ENCODE assay signal across 1 fruit fly cellular context in genomic region chrX:19666991-19667409, dm6.
TF ChIP-seq lines count a peak whose summit lies in the region.

Gene Zw, plus strand, starts transcription at chrX:19667252.

TF ChIP-seq in whole organism, embryonic, 481 proteins besides CTCF, POLR2A, EP300 and RAD21 (continued from another document and continues in another):
- TF ChIP-seq Lim3 (GFP tag; IDR thresholded peaks at IDR 0.05; lab: Robert Waterston, UW) = no peak
- TF ChIP-seq CG4282 (GFP tag; optimal IDR thresholded peaks at IDR 0.05; lab: Kevin White, UChicago) = no peak
- peak; percentile 29 for TF ChIP-seq CG33557 (GFP tag; optimal IDR thresholded peaks at IDR 0.05; lab: Kevin White, UChicago)
- no peak for TF ChIP-seq Oaz (GFP tag; IDR thresholded peaks at IDR 0.05; lab: Robert Waterston, UW)
- TF ChIP-seq CG8478 (optimal IDR thresholded peaks at IDR 0.05; lab: Kevin White, UChicago) = no peak
- peak; percentile 33 for TF ChIP-seq Oli (tag; optimal IDR thresholded peaks at IDR 0.05; lab: Kevin White, UChicago)
- TF ChIP-seq bab2 (GFP tag; optimal IDR thresholded peaks at IDR 0.05; lab: Kevin White, UChicago) = peak; percentile 32
- no peak for TF ChIP-seq yki (optimal IDR thresholded peaks at IDR 0.05; lab: Kevin White, UChicago)
- no peak for TF ChIP-seq C15 (GFP tag; IDR thresholded peaks at IDR 0.05; lab: Robert Waterston, UW)
- TF ChIP-seq crp (GFP tag; optimal IDR thresholded peaks at IDR 0.05; lab: Kevin White, UChicago) = peak in 1 of 2 experiments; percentile 70
- no peak for TF ChIP-seq ftz-f1 (GFP tag; optimal IDR thresholded peaks at IDR 0.05; lab: Kevin White, UChicago)
- TF ChIP-seq dmrt99B (tag; optimal IDR thresholded peaks at IDR 0.05; lab: Kevin White, UChicago) = peak; percentile 40
- no peak for TF ChIP-seq CG7963 (GFP tag; IDR thresholded peaks at IDR 0.05; lab: Robert Waterston, UW; ENCODE audit: partially characterized antibody)
- TF ChIP-seq cg (GFP tag; optimal IDR thresholded peaks at IDR 0.05; lab: Kevin White, UChicago) = peak; percentile 28
- peak; percentile 25 for TF ChIP-seq fd96Cb (tag; optimal IDR thresholded peaks at IDR 0.05; lab: Kevin White, UChicago)
- no peak for TF ChIP-seq Dref (GFP tag; IDR thresholded peaks at IDR 0.05; lab: Robert Waterston, UW)
- TF ChIP-seq HmgZ (tag; optimal IDR thresholded peaks at IDR 0.05; lab: Kevin White, UChicago) = peak; percentile 62
- peak; percentile 5 for TF ChIP-seq dm (GFP tag; optimal IDR thresholded peaks at IDR 0.05; lab: Kevin White, UChicago)
- no peak for TF ChIP-seq fd64A (GFP tag; optimal IDR thresholded peaks at IDR 0.05; lab: Kevin White, UChicago)
- peak; percentile 19 for TF ChIP-seq pum (GFP tag; optimal IDR thresholded peaks at IDR 0.05; lab: Kevin White, UChicago)
- peak; percentile 67 for TF ChIP-seq sob (GFP tag; IDR thresholded peaks at IDR 0.05; lab: Robert Waterston, UW)
- TF ChIP-seq ara (GFP tag; IDR thresholded peaks at IDR 0.05; lab: Robert Waterston, UW) = peak; percentile 36; the same call in 1 of the 2 replicates
- TF ChIP-seq CG32532 (GFP tag; IDR thresholded peaks at IDR 0.05; lab: Robert Waterston, UW) = peak; percentile 80
- no peak for TF ChIP-seq CHES-1-like (GFP tag; optimal IDR thresholded peaks at IDR 0.05; lab: Kevin White, UChicago)
- no peak for TF ChIP-seq gfzf (GFP tag; optimal IDR thresholded peaks at IDR 0.05; lab: Kevin White, UChicago)
- TF ChIP-seq CG1602 (GFP tag; optimal IDR thresholded peaks at IDR 0.05; lab: Kevin White, UChicago) = peak; percentile 25
- no peak for TF ChIP-seq slou (GFP tag; optimal IDR thresholded peaks at IDR 0.05; lab: Kevin White, UChicago)
- no peak for TF ChIP-seq tio (GFP tag; optimal IDR thresholded peaks at IDR 0.05; lab: Kevin White, UChicago)
- TF ChIP-seq sens-2 (GFP tag; IDR thresholded peaks at IDR 0.05; lab: Robert Waterston, UW) = no peak
- TF ChIP-seq CG14965 (GFP tag; optimal IDR thresholded peaks at IDR 0.05; lab: Kevin White, UChicago; ENCODE audit: borderline replicate concordance) = no peak
- no peak for TF ChIP-seq YL-1 (GFP tag; optimal IDR thresholded peaks at IDR 0.05; lab: Kevin White, UChicago)
- TF ChIP-seq CG6654 (GFP tag; optimal IDR thresholded peaks at IDR 0.05; lab: Kevin White, UChicago) = no peak
- TF ChIP-seq CG10267 (tag; optimal IDR thresholded peaks at IDR 0.05; lab: Kevin White, UChicago) = no peak
- TF ChIP-seq CG4404 (GFP tag; IDR thresholded peaks at IDR 0.05; lab: Robert Waterston, UW) = peak; percentile 50
- TF ChIP-seq stwl (tag; optimal IDR thresholded peaks at IDR 0.05; lab: Kevin White, UChicago) = no peak
- TF ChIP-seq repo (GFP tag; optimal IDR thresholded peaks at IDR 0.05; lab: Kevin White, UChicago) = no peak
- TF ChIP-seq CG2678 (tag; optimal IDR thresholded peaks at IDR 0.05; lab: Kevin White, UChicago) = peak; percentile 57
- TF ChIP-seq zfh1 (GFP tag; IDR thresholded peaks at IDR 0.05; lab: Robert Waterston, UW) = peak; percentile 62; the same call in 2 of the 3 replicates
- TF ChIP-seq jumu (GFP tag; optimal IDR thresholded peaks at IDR 0.05; lab: Kevin White, UChicago) = no peak
- TF ChIP-seq CG18619 (GFP tag; optimal IDR thresholded peaks at IDR 0.05; lab: Kevin White, UChicago) = peak; percentile 16
- TF ChIP-seq E2f1 (GFP tag; IDR thresholded peaks at IDR 0.05; lab: Robert Waterston, UW) = peak; percentile 38; the same call in 1 of the 2 replicates
- TF ChIP-seq CG17361 (GFP tag; IDR thresholded peaks at IDR 0.05; lab: Robert Waterston, UW) = peak; percentile 53; the same call in 2 of the 3 replicates
- peak; percentile 13 for TF ChIP-seq CG8944 (GFP tag; optimal IDR thresholded peaks at IDR 0.05; lab: Kevin White, UChicago)
- TF ChIP-seq BEAF-32 (GFP tag; optimal IDR thresholded peaks at IDR 0.05; lab: Kevin White, UChicago) = no peak
- no peak for TF ChIP-seq CG11695 (GFP tag; IDR thresholded peaks at IDR 0.05; lab: Robert Waterston, UW)
- TF ChIP-seq caup (GFP tag; optimal IDR thresholded peaks at IDR 0.05; lab: Kevin White, UChicago; ENCODE audit: severe bottlenecking) = peak; percentile 9
- no peak for TF ChIP-seq CG2116 (GFP tag; optimal IDR thresholded peaks at IDR 0.05; lab: Kevin White, UChicago)
- TF ChIP-seq sd (tag; optimal IDR thresholded peaks at IDR 0.05; lab: Kevin White, UChicago) = no peak
- TF ChIP-seq CG10366 (GFP tag; IDR thresholded peaks at IDR 0.05; lab: Robert Waterston, UW) = peak; percentile 52
- peak; percentile 19 for TF ChIP-seq CG5245 (GFP tag; optimal IDR thresholded peaks at IDR 0.05; lab: Kevin White, UChicago)
- TF ChIP-seq Six4 (GFP tag; optimal IDR thresholded peaks at IDR 0.05; lab: Kevin White, UChicago) = no peak
- TF ChIP-seq CG15601 (tag; optimal IDR thresholded peaks at IDR 0.05; lab: Kevin White, UChicago) = no peak
- peak; percentile 36 for TF ChIP-seq CG12744 (GFP tag; optimal IDR thresholded peaks at IDR 0.05; lab: Kevin White, UChicago)
- TF ChIP-seq CG10147 (GFP tag; optimal IDR thresholded peaks at IDR 0.05; lab: Kevin White, UChicago) = no peak
- TF ChIP-seq sima (GFP tag; optimal IDR thresholded peaks at IDR 0.05; lab: Kevin White, UChicago) = no peak
- peak; percentile 50 for TF ChIP-seq CG9817 (tag; optimal IDR thresholded peaks at IDR 0.05; lab: Kevin White, UChicago)
- TF ChIP-seq CG2712 (tag; optimal IDR thresholded peaks at IDR 0.05; lab: Kevin White, UChicago) = peak; percentile 52
- TF ChIP-seq tup (GFP tag; optimal IDR thresholded peaks at IDR 0.05; lab: Kevin White, UChicago) = no peak
- no peak for TF ChIP-seq CG17802 (tag; optimal IDR thresholded peaks at IDR 0.05; lab: Kevin White, UChicago)
- no peak for TF ChIP-seq CG12942 (GFP tag; optimal IDR thresholded peaks at IDR 0.05; lab: Kevin White, UChicago)
- no peak for TF ChIP-seq CG17568 (GFP tag; optimal IDR thresholded peaks at IDR 0.05; lab: Kevin White, UChicago)
- no peak for TF ChIP-seq CG3995 (GFP tag; optimal IDR thresholded peaks at IDR 0.05; lab: Kevin White, UChicago)
- no peak for TF ChIP-seq CG2875 (GFP tag; optimal IDR thresholded peaks at IDR 0.05; lab: Kevin White, UChicago)
- TF ChIP-seq CG13775 (GFP tag; optimal IDR thresholded peaks at IDR 0.05; lab: Kevin White, UChicago) = no peak
- peak; percentile 51 for TF ChIP-seq CG15696 (tag; optimal IDR thresholded peaks at IDR 0.05; lab: Kevin White, UChicago)
- peak; percentile 61 for TF ChIP-seq bbx (GFP tag; IDR thresholded peaks at IDR 0.05; lab: Robert Waterston, UW; ENCODE audit: partially characterized antibody)
- TF ChIP-seq grn (GFP tag; optimal IDR thresholded peaks at IDR 0.05; lab: Kevin White, UChicago) = no peak
- TF ChIP-seq al (GFP tag; IDR thresholded peaks at IDR 0.05; lab: Robert Waterston, UW) = peak; percentile 46; the same call in 1 of the 2 replicates
- TF ChIP-seq so (GFP tag; IDR thresholded peaks at IDR 0.05; lab: Robert Waterston, UW) = 0 out of 3 replicates have a peak, but pooled peaks have one; percentile 37
- TF ChIP-seq Mes4 (GFP tag; optimal IDR thresholded peaks at IDR 0.05; lab: Kevin White, UChicago) = peak; percentile 19
- TF ChIP-seq hbn (GFP tag; IDR thresholded peaks at IDR 0.05; lab: Robert Waterston, UW; ENCODE audit: partially characterized antibody) = no peak
- no peak for TF ChIP-seq CG1792 (GFP tag; optimal IDR thresholded peaks at IDR 0.05; lab: Kevin White, UChicago)
- TF ChIP-seq Ets97D (GFP tag; optimal IDR thresholded peaks at IDR 0.05; lab: Kevin White, UChicago) = no peak
- no peak for TF ChIP-seq CG10462 (GFP tag; optimal IDR thresholded peaks at IDR 0.05; lab: Kevin White, UChicago)
- peak; percentile 78 for TF ChIP-seq ci (GFP tag; IDR thresholded peaks at IDR 0.05; lab: Robert Waterston, UW)
- peak; percentile 81 for TF ChIP-seq NFAT (GFP tag; IDR thresholded peaks at IDR 0.05; lab: Robert Waterston, UW)
- no peak for TF ChIP-seq Dip2 (GFP tag; IDR thresholded peaks at IDR 0.05; lab: Robert Waterston, UW)
- TF ChIP-seq ttk (GFP tag; IDR thresholded peaks at IDR 0.05; lab: Robert Waterston, UW) = peak; percentile 45; the same call in 1 of the 2 replicates
- peak; percentile 27; the same call in 1 of the 2 replicates for TF ChIP-seq CG13287 (GFP tag; IDR thresholded peaks at IDR 0.05; lab: Robert Waterston, UW; ENCODE audit: partially characterized antibody)
- no peak for TF ChIP-seq CG17912 (GFP tag; optimal IDR thresholded peaks at IDR 0.05; lab: Kevin White, UChicago)
- TF ChIP-seq Ravus (GFP tag; IDR thresholded peaks at IDR 0.05; lab: Robert Waterston, UW) = no peak
- TF ChIP-seq ind (GFP tag; optimal IDR thresholded peaks at IDR 0.05; lab: Kevin White, UChicago) = peak; percentile 64
- TF ChIP-seq sens (GFP tag; lab: Kevin White, UChicago) = peak; percentile 81
- 0 out of 2 replicates have a peak, but pooled peaks have one; percentile 34 for TF ChIP-seq CG7372 (GFP tag; IDR thresholded peaks at IDR 0.05; lab: Robert Waterston, UW)
- peak; percentile 81 for TF ChIP-seq CG11456 (GFP tag; IDR thresholded peaks at IDR 0.05; lab: Robert Waterston, UW)
- 0 out of 2 replicates have a peak, but pooled peaks have one; percentile 8 for TF ChIP-seq dan (GFP tag; IDR thresholded peaks at IDR 0.05; lab: Robert Waterston, UW)
- TF ChIP-seq ATbp (GFP tag; optimal IDR thresholded peaks at IDR 0.05; lab: Kevin White, UChicago) = peak; percentile 7
- TF ChIP-seq ssp (GFP tag; IDR thresholded peaks at IDR 0.05; lab: Robert Waterston, UW) = no peak
- TF ChIP-seq lov (optimal IDR thresholded peaks at IDR 0.05; lab: Kevin White, UChicago) = no peak
- no peak for TF ChIP-seq lov (GFP tag; IDR thresholded peaks at IDR 0.05; lab: Robert Waterston, UW)
- no peak for TF ChIP-seq usp (GFP tag; optimal IDR thresholded peaks at IDR 0.05; lab: Kevin White, UChicago)
- peak; percentile 30 for TF ChIP-seq D19B (GFP tag; optimal IDR thresholded peaks at IDR 0.05; lab: Kevin White, UChicago)
- TF ChIP-seq sim (GFP tag; IDR thresholded peaks at IDR 0.05; lab: Robert Waterston, UW) = no peak
- TF ChIP-seq gcm (GFP tag; optimal IDR thresholded peaks at IDR 0.05; lab: Kevin White, UChicago) = no peak
- TF ChIP-seq CG4617 (GFP tag; optimal IDR thresholded peaks at IDR 0.05; lab: Kevin White, UChicago; ENCODE audit: borderline replicate concordance) = no peak
- peak; percentile 73 for TF ChIP-seq Ptx1 (GFP tag; IDR thresholded peaks at IDR 0.05; lab: Robert Waterston, UW)
- TF ChIP-seq CG3847 (GFP tag; IDR thresholded peaks at IDR 0.05; lab: Robert Waterston, UW) = peak; percentile 55
- no peak for TF ChIP-seq CG11560 (tag; IDR thresholded peaks at IDR 0.05; lab: Robert Waterston, UW)
- TF ChIP-seq tll (GFP tag; optimal IDR thresholded peaks at IDR 0.05; lab: Kevin White, UChicago) = no peak
- peak; percentile 25 for TF ChIP-seq Hr3 (GFP tag; optimal IDR thresholded peaks at IDR 0.05; lab: Kevin White, UChicago)
- TF ChIP-seq MESR4 (GFP tag; optimal IDR thresholded peaks at IDR 0.05; lab: Kevin White, UChicago) = no peak
- no peak for TF ChIP-seq CG9727 (GFP tag; optimal IDR thresholded peaks at IDR 0.05; lab: Kevin White, UChicago)
- peak; percentile 72 for TF ChIP-seq dysf (GFP tag; IDR thresholded peaks at IDR 0.05; lab: Robert Waterston, UW)
- TF ChIP-seq amos (GFP tag; IDR thresholded peaks at IDR 0.05; lab: Robert Waterston, UW; ENCODE audit: partially characterized antibody) = peak; percentile 67
- TF ChIP-seq inv (GFP tag; IDR thresholded peaks at IDR 0.05; lab: Robert Waterston, UW; ENCODE audit: partially characterized antibody) = peak; percentile 42
- no peak for TF ChIP-seq Elba2 (GFP tag; optimal IDR thresholded peaks at IDR 0.05; lab: Kevin White, UChicago)
- TF ChIP-seq Hr51 (GFP tag; optimal IDR thresholded peaks at IDR 0.05; lab: Kevin White, UChicago) = peak; percentile 2 to 3
- peak; percentile 46; the same call in 2 of the 3 replicates for TF ChIP-seq knrl (GFP tag; IDR thresholded peaks at IDR 0.05; lab: Robert Waterston, UW; ENCODE audit: partially characterized antibody)
- peak in 1 of 3 experiments; percentile 22 for TF ChIP-seq lola (GFP tag; optimal IDR thresholded peaks at IDR 0.05; lab: Kevin White, UChicago)
- TF ChIP-seq CG8765 (GFP tag; IDR thresholded peaks at IDR 0.05; lab: Robert Waterston, UW) = no peak; the same call in 1 of the 2 replicates
- no peak for TF ChIP-seq CG7987 (GFP tag; optimal IDR thresholded peaks at IDR 0.05; lab: Kevin White, UChicago)
- TF ChIP-seq CG9215 (GFP tag; IDR thresholded peaks at IDR 0.05; lab: Robert Waterston, UW) = peak; percentile 61
- peak; percentile 68 for TF ChIP-seq CG10543 (GFP tag; optimal IDR thresholded peaks at IDR 0.05; lab: Kevin White, UChicago)
- TF ChIP-seq Mrtf (GFP tag; IDR thresholded peaks at IDR 0.05; lab: Robert Waterston, UW) = peak; percentile 64; the same call in 2 of the 3 replicates
- TF ChIP-seq Awh (GFP tag; IDR thresholded peaks at IDR 0.05; lab: Robert Waterston, UW) = no peak
- peak; percentile 24 for TF ChIP-seq Side (GFP tag; optimal IDR thresholded peaks at IDR 0.05; lab: Kevin White, UChicago)
- no peak for TF ChIP-seq Hand (GFP tag; optimal IDR thresholded peaks at IDR 0.05; lab: Kevin White, UChicago)
- TF ChIP-seq CG8089 (GFP tag; optimal IDR thresholded peaks at IDR 0.05; lab: Kevin White, UChicago) = peak; percentile 10
- no peak for TF ChIP-seq bowl (GFP tag; IDR thresholded peaks at IDR 0.05; lab: Robert Waterston, UW)
- TF ChIP-seq Hey (tag; optimal IDR thresholded peaks at IDR 0.05; lab: Kevin White, UChicago) = no peak
- no peak for TF ChIP-seq ash1 (GFP tag; optimal IDR thresholded peaks at IDR 0.05; lab: Kevin White, UChicago)
- no peak for TF ChIP-seq pros (GFP tag; optimal IDR thresholded peaks at IDR 0.05; lab: Kevin White, UChicago)
- TF ChIP-seq trem (tag; optimal IDR thresholded peaks at IDR 0.05; lab: Kevin White, UChicago) = peak; percentile 20
- no peak for TF ChIP-seq Nf-YB (GFP tag; optimal IDR thresholded peaks at IDR 0.05; lab: Kevin White, UChicago)
- TF ChIP-seq Fer1 (GFP tag; optimal IDR thresholded peaks at IDR 0.05; lab: Kevin White, UChicago) = no peak
- TF ChIP-seq Dp (GFP tag; optimal IDR thresholded peaks at IDR 0.05; lab: Kevin White, UChicago) = no peak
- TF ChIP-seq gem (tag; optimal IDR thresholded peaks at IDR 0.05; lab: Kevin White, UChicago) = peak; percentile 59
- TF ChIP-seq Drgx (GFP tag; IDR thresholded peaks at IDR 0.05; lab: Robert Waterston, UW) = peak; percentile 52
- TF ChIP-seq Sin3A (optimal IDR thresholded peaks at IDR 0.05; lab: Kevin White, UChicago) = no peak
- TF ChIP-seq gsb (GFP tag; IDR thresholded peaks at IDR 0.05; lab: Robert Waterston, UW) = peak; percentile 21; the same call in 1 of the 2 replicates
- TF ChIP-seq CG17385 (GFP tag; optimal IDR thresholded peaks at IDR 0.05; lab: Kevin White, UChicago) = no peak
- TF ChIP-seq CG10654 (GFP tag; optimal IDR thresholded peaks at IDR 0.05; lab: Kevin White, UChicago) = peak; percentile 44
- peak; percentile 47 for TF ChIP-seq bcd (GFP tag; optimal IDR thresholded peaks at IDR 0.05; lab: Kevin White, UChicago)
